Worm (Caenorhabditis elegans) whole organism, mixed stage, embryonic: ENCODE results near the gene srsx-5.

Source experiments
- M03D4.4 ChIP-seq: sonication (generic microtip); optimal IDR thresholded peaks from 2 replicates; lab custom pipeline; 2017; ENCODE audit warnings: mild to moderate bottlenecking, missing genetic modification characterization, missing compliant biosample characterization
- blmp-1 ChIP-seq: fragments of 150-350 bp; optimal IDR thresholded peaks from 2 replicates; lab custom pipeline; 2014; ENCODE audit warnings: missing biosample characterization, missing genetic modification characterization
- ceh-39 ChIP-seq: fragments of 150-350 bp; optimal IDR thresholded peaks from 2 replicates; lab custom pipeline; 2014; ENCODE audit warnings: missing biosample characterization, missing genetic modification characterization
- ceh-43 ChIP-seq: fragments of 200-800 bp; sonication (Bioruptor generic); optimal IDR thresholded peaks from 2 replicates; lab custom pipeline; 2018; ENCODE audit warnings: mild to moderate bottlenecking, missing genetic modification characterization, moderate library complexity, missing compliant biosample characterization
- ces-1 ChIP-seq: fragments of 150-350 bp; optimal IDR thresholded peaks from 2 replicates; lab custom pipeline; 2014; ENCODE audit warnings: missing biosample characterization, missing genetic modification reagents, missing genetic modification characterization
- cnd-1 ChIP-seq: fragments of 200-800 bp; sonication (Bioruptor generic); optimal IDR thresholded peaks from 2 replicates; lab custom pipeline; 2018; ENCODE audit warnings: mild to moderate bottlenecking, missing genetic modification characterization, missing compliant biosample characterization
- drap-1 ChIP-seq: fragments of 200-800 bp; sonication (Bioruptor generic); optimal IDR thresholded peaks from 3 replicates; lab custom pipeline; 2018; ENCODE audit warnings: mild to moderate bottlenecking, missing genetic modification characterization, missing compliant biosample characterization
- elt-1 ChIP-seq: sonication (generic microtip); optimal IDR thresholded peaks from 2 replicates; lab custom pipeline; 2017; ENCODE audit warnings: missing genetic modification characterization, mild to moderate bottlenecking, missing compliant biosample characterization, antibody characterized with exemption, moderate library complexity, borderline replicate concordance; ENCODE audit not compliant: insufficient read depth
- elt-3 ChIP-seq: fragments of 150-350 bp; optimal IDR thresholded peaks from 2 replicates; lab custom pipeline; 2014; ENCODE audit warnings: missing biosample characterization, missing genetic modification characterization
- ham-2 ChIP-seq: fragments of 200-800 bp; sonication (Bioruptor generic); optimal IDR thresholded peaks from 2 replicates; lab custom pipeline; 2018; ENCODE audit warnings: mild to moderate bottlenecking, missing genetic modification characterization, missing compliant biosample characterization
- hlh-1 ChIP-seq: fragments of 150-350 bp; optimal IDR thresholded peaks from 2 replicates; lab custom pipeline; 2014; ENCODE audit warnings: missing biosample characterization, missing genetic modification reagents, missing genetic modification characterization
- lin-13 ChIP-seq: fragments of 150-350 bp; optimal IDR thresholded peaks from 2 replicates; lab custom pipeline; 2014; ENCODE audit warnings: missing biosample characterization, missing genetic modification characterization
- lin-32 ChIP-seq: fragments of 200-800 bp; sonication (Bioruptor generic); optimal IDR thresholded peaks from 2 replicates; lab custom pipeline; 2018; ENCODE audit warnings: mild to moderate bottlenecking, missing genetic modification characterization, missing compliant biosample characterization
- lsy-2 ChIP-seq: fragments of 150-350 bp; optimal IDR thresholded peaks from 2 replicates; lab custom pipeline; 2014; ENCODE audit warnings: missing biosample characterization, missing genetic modification characterization
- mab-5 ChIP-seq: fragments of 150-350 bp; optimal IDR thresholded peaks from 2 replicates; lab custom pipeline; 2014; ENCODE audit warnings: missing biosample characterization, missing genetic modification characterization
- mep-1 ChIP-seq: fragments of 150-350 bp; optimal IDR thresholded peaks from 2 replicates; lab custom pipeline; 2017; ENCODE audit warnings: missing biosample characterization, missing genetic modification reagents, missing genetic modification characterization, inconsistent platforms
- nhr-12 ChIP-seq: fragments of 150-350 bp; optimal IDR thresholded peaks from 2 replicates; lab custom pipeline; 2014; ENCODE audit warnings: missing biosample characterization, missing genetic modification characterization
- nhr-237 ChIP-seq: fragments of 150-350 bp; optimal IDR thresholded peaks from 2 replicates; lab custom pipeline; 2014; ENCODE audit warnings: missing biosample characterization, missing genetic modification characterization
- nhr-76 ChIP-seq: sonication (generic microtip); optimal IDR thresholded peaks from 2 replicates; lab custom pipeline; 2017; ENCODE audit warnings: missing biosample characterization, missing genetic modification characterization
- pha-4 ChIP-seq: fragments of 150-350 bp; optimal IDR thresholded peaks from 2 replicates; lab custom pipeline; 2018; ENCODE audit warnings: missing biosample characterization, missing genetic modification reagents, missing genetic modification characterization
- sem-2 ChIP-seq: fragments of 200-800 bp; sonication (Bioruptor generic); optimal IDR thresholded peaks from 2 replicates; lab custom pipeline; 2018; ENCODE audit warnings: mild to moderate bottlenecking, missing genetic modification characterization, missing compliant biosample characterization
- snpc-4 ChIP-seq: fragments of 150-350 bp; optimal IDR thresholded peaks from 2 replicates; lab custom pipeline; 2014; ENCODE audit warnings: missing biosample characterization, missing genetic modification characterization
- sptf-1 ChIP-seq: sonication (generic microtip); optimal IDR thresholded peaks from 2 replicates; lab custom pipeline; 2017; ENCODE audit warnings: mild to moderate bottlenecking, missing genetic modification characterization, moderate library complexity, missing compliant biosample characterization
- unc-120 ChIP-seq: sonication (generic microtip); optimal IDR thresholded peaks from 2 replicates; lab custom pipeline; 2017; ENCODE audit warnings: missing genetic modification characterization, missing compliant biosample characterization; ENCODE audit not compliant: poor library complexity, severe bottlenecking
- unc-39 ChIP-seq: fragments of 150-350 bp; optimal IDR thresholded peaks from 2 replicates; lab custom pipeline; 2014; ENCODE audit warnings: missing biosample characterization, missing genetic modification characterization
- unc-62 ChIP-seq: fragments of 150-350 bp; optimal IDR thresholded peaks from 2 replicates; lab custom pipeline; 2014; ENCODE audit warnings: missing biosample characterization, missing genetic modification reagents, missing genetic modification characterization
- zip-8 ChIP-seq: fragments of 150-350 bp; optimal IDR thresholded peaks from 2 replicates; lab custom pipeline; 2014; ENCODE audit warnings: missing biosample characterization, missing genetic modification characterization

srsx-5 gene

ce11 chrV:7952855-7953254, 24.1 kb downstream of the srsx-5 start, which contains the start of gene clec-216:
TSS of gene clec-216 (minus strand) at chrV:7952955.
- TF ChIP-seq drap-1 (GFP tag; lab: Kevin White, UChicago) (no peak), ceh-39 (tag; lab: Kevin White, UChicago) (no peak), sem-2 (no peak), blmp-1 (tag; lab: Kevin White, UChicago) (no peak), nhr-12 (tag; lab: Kevin White, UChicago) (no peak), cnd-1 (tag; lab: Kevin White, UChicago) (no peak), lin-32 (no peak), sptf-1 (no peak)

ce11 chrV:7954552-7954951, 25.8 kb downstream of the srsx-5 start, which contains the start of gene F26D11.13:
TSS of gene F26D11.13 (minus strand) at chrV:7954652.
- TF ChIP-seq lin-13 (tag; lab: Kevin White, UChicago) (no peak), ces-1 (GFP tag; lab: Kevin White, UChicago) (no peak), snpc-4 (tag; lab: Kevin White, UChicago) (no peak), ceh-39 (tag; lab: Kevin White, UChicago) (no peak), unc-62 (no peak), sem-2 (no peak)

ce11 chrV:7955168-7955567, 26.4 kb downstream of the srsx-5 start, which contains the start of gene F26D11.12:
TSS of gene F26D11.12 (minus strand) at chrV:7955312.
- TF ChIP-seq unc-120 (no peak), ham-2 (GFP tag; lab: Kevin White, UChicago) (no peak), elt-3 (tag; lab: Kevin White, UChicago) (no peak), lsy-2 (tag; lab: Kevin White, UChicago) (no peak), blmp-1 (tag; lab: Kevin White, UChicago) (no peak), nhr-76 (no peak), nhr-12 (tag; lab: Kevin White, UChicago) (no peak), hlh-1 (tag; lab: Kevin White, UChicago) (no peak), mep-1 (tag; lab: Kevin White, UChicago) (no peak)

- no peak for TF ChIP-seq unc-120
- no peak for TF ChIP-seq pha-4
- TF ChIP-seq unc-39 (tag; lab: Kevin White, UChicago): no peak
- no peak for TF ChIP-seq lin-13 (tag; lab: Kevin White, UChicago)
Measured at ce11 chrV:7956218-7956617, 27.5 kb downstream of the srsx-5 start, which contains the start of gene pals-34. TSS of gene pals-34 (minus strand) at chrV:7956497.

- TF ChIP-seq ces-1 (GFP tag; lab: Kevin White, UChicago) (no peak), snpc-4 (tag; lab: Kevin White, UChicago) (no peak), hlh-1 (tag; lab: Kevin White, UChicago) (no peak), lsy-2 (tag; lab: Kevin White, UChicago) (no peak), drap-1 (GFP tag; lab: Kevin White, UChicago) (no peak), cnd-1 (tag; lab: Kevin White, UChicago) (no peak), ceh-43 (GFP tag; lab: Kevin White, UChicago) (no peak)
Measured at ce11 chrV:7958740-7959320, 30.1 kb downstream of the srsx-5 start, which contains the start of the genes clec-217 and F26D11.2. TSS of gene clec-217 (minus strand) at chrV:7958840. TSS of gene F26D11.2 (plus strand) at chrV:7959270.

ce11 chrV:7964429-7964828, 35.7 kb downstream of the srsx-5 start:
- TF ChIP-seq M03D4.4 (no peak), pha-4 (no peak), unc-120 (no peak), zip-8 (tag; lab: Kevin White, UChicago) (no peak), nhr-12 (tag; lab: Kevin White, UChicago) (no peak), hlh-1 (tag; lab: Kevin White, UChicago) (no peak), unc-39 (tag; lab: Kevin White, UChicago) (no peak), mep-1 (tag; lab: Kevin White, UChicago) (no peak), nhr-237 (tag; lab: Kevin White, UChicago) (no peak), ces-1 (GFP tag; lab: Kevin White, UChicago) (no peak), elt-1 (tag; lab: Kevin White, UChicago) (no peak), cnd-1 (tag; lab: Kevin White, UChicago) (no peak), nhr-76 (no peak), ceh-43 (GFP tag; lab: Kevin White, UChicago) (no peak), mab-5 (tag; lab: Kevin White, UChicago) (no peak)
